Fruit fly (Drosophila melanogaster) whole organism, embryonic: Measurements from ENCODE around the gene CG7916.

Experiments used
- Atf-2 ChIP-seq: fragments of 200-800 bp; sonication (Bioruptor generic); optimal IDR thresholded peaks from 2 replicates; lab custom pipeline; 2016; ENCODE audit warnings: missing biosample characterization, missing genetic modification characterization
- BEAF-32 ChIP-seq: fragments of 200-800 bp; sonication (Bioruptor generic); optimal IDR thresholded peaks from 3 replicates; lab custom pipeline; 2017; ENCODE audit warnings: missing biosample characterization, missing genetic modification characterization, mild to moderate bottlenecking, moderate library complexity, missing genetic modification reagents
- Bgb ChIP-seq: fragments of 200-800 bp; sonication (Bioruptor generic); IDR thresholded peaks from 2 replicates; pipeline ENCODE4 v1.3.6; 2022; ENCODE audit warnings: missing biosample characterization, missing genetic modification characterization; ENCODE audit not compliant: partially characterized antibody
- CG1024 ChIP-seq: fragments of 200-800 bp; sonication (Bioruptor generic); IDR thresholded peaks from 2 replicates; pipeline ENCODE4 v1.3.6; 2022; ENCODE audit warnings: missing biosample characterization, missing genetic modification characterization
- CG10366 ChIP-seq: fragments of 200-800 bp; sonication (Bioruptor generic); IDR thresholded peaks from 2 replicates; pipeline ENCODE4 v1.3.6; 2022; ENCODE audit warnings: missing biosample characterization, missing genetic modification characterization
- CG11696 ChIP-seq: fragments of 200-800 bp; sonication (Bioruptor generic); IDR thresholded peaks from 2 replicates; pipeline ENCODE4 v1.3.6; 2022; ENCODE audit warnings: missing biosample characterization, missing genetic modification characterization
- CG13894 ChIP-seq: fragments of 200-800 bp; sonication (Bioruptor generic); optimal IDR thresholded peaks from 3 replicates; lab custom pipeline; 2018; ENCODE audit warnings: missing biosample characterization, mild to moderate bottlenecking, missing genetic modification characterization, moderate library complexity
- CG16863 ChIP-seq: fragments of 200-800 bp; sonication (Bioruptor generic); optimal IDR thresholded peaks from 3 replicates; lab custom pipeline; 2016; ENCODE audit warnings: missing biosample characterization, missing genetic modification characterization
- CG17361 ChIP-seq: fragments of 200-800 bp; sonication (Bioruptor generic); IDR thresholded peaks from 3 replicates; pipeline ENCODE4 v1.3.6; 2022; ENCODE audit warnings: missing biosample characterization, missing genetic modification characterization
- CG17829 ChIP-seq: fragments of 200-800 bp; optimal IDR thresholded peaks from 2 replicates; lab custom pipeline; 2019; ENCODE audit warnings: missing biosample characterization, mild to moderate bottlenecking, missing genetic modification characterization, moderate library complexity
- CG2199 ChIP-seq: fragments of 200-800 bp; sonication (Bioruptor generic); IDR thresholded peaks from 3 replicates; pipeline ENCODE4 v1.3.6; 2022; ENCODE audit warnings: missing biosample characterization, missing genetic modification characterization
- CG2712 ChIP-seq: fragments of 200-800 bp; optimal IDR thresholded peaks from 3 replicates; lab custom pipeline; 2019; ENCODE audit warnings: missing biosample characterization, mild to moderate bottlenecking, missing genetic modification characterization, moderate library complexity
- CG3847 ChIP-seq: fragments of 200-800 bp; sonication (Bioruptor generic); IDR thresholded peaks from 2 replicates; pipeline ENCODE4 v1.3.6; 2022; ENCODE audit warnings: missing biosample characterization, missing genetic modification characterization
- CG42726 ChIP-seq: fragments of 200-800 bp; sonication (Bioruptor generic); IDR thresholded peaks from 2 replicates; pipeline ENCODE4 v1.3.6; 2022; ENCODE audit warnings: missing biosample characterization, missing genetic modification characterization; ENCODE audit not compliant: partially characterized antibody
- CG4730 ChIP-seq: fragments of 200-800 bp; sonication (Bioruptor generic); IDR thresholded peaks from 2 replicates; pipeline ENCODE4 v1.3.6; 2022; ENCODE audit warnings: missing biosample characterization, missing genetic modification characterization
- CG7271 ChIP-seq: fragments of 200-800 bp; sonication (Bioruptor generic); optimal IDR thresholded peaks from 2 replicates; lab custom pipeline; 2018; ENCODE audit warnings: missing biosample characterization, mild to moderate bottlenecking, missing genetic modification characterization, moderate library complexity
- CG7372 ChIP-seq: fragments of 200-800 bp; sonication (Bioruptor generic); IDR thresholded peaks from 2 replicates; pipeline ENCODE4 v1.3.6; 2022; ENCODE audit warnings: missing biosample characterization, missing genetic modification characterization
- CG7786 ChIP-seq: fragments of 200-800 bp; sonication (Bioruptor generic); optimal IDR thresholded peaks from 2 replicates; lab custom pipeline; 2016; ENCODE audit warnings: missing biosample characterization, missing genetic modification characterization
- CG8359 ChIP-seq: fragments of 200-800 bp; sonication (Bioruptor generic); optimal IDR thresholded peaks from 2 replicates; lab custom pipeline; 2017; ENCODE audit warnings: missing biosample characterization, mild to moderate bottlenecking, missing genetic modification characterization, borderline replicate concordance
- CG9727 ChIP-seq: fragments of 200-800 bp; sonication (Bioruptor generic); optimal IDR thresholded peaks from 3 replicates; lab custom pipeline; 2017; ENCODE audit warnings: missing biosample characterization, mild to moderate bottlenecking, missing genetic modification characterization
- Chrac-16 ChIP-seq: fragments of 200-800 bp; sonication (Bioruptor generic); optimal IDR thresholded peaks from 3 replicates; lab custom pipeline; 2016; ENCODE audit warnings: missing biosample characterization, missing genetic modification characterization
- Fer3 ChIP-seq: fragments of 200-800 bp; sonication (Bioruptor generic); optimal IDR thresholded peaks from 2 replicates; lab custom pipeline; 2018; ENCODE audit warnings: missing biosample characterization, mild to moderate bottlenecking, missing genetic modification characterization, moderate library complexity
- HHEX ChIP-seq: fragments of 200-800 bp; sonication (Bioruptor generic); optimal IDR thresholded peaks from 3 replicates; lab custom pipeline; 2017; ENCODE audit warnings: missing biosample characterization, mild to moderate bottlenecking, missing genetic modification characterization, missing genetic modification reagents
- HLH3B ChIP-seq: fragments of 200-800 bp; sonication (Bioruptor generic); IDR thresholded peaks from 2 replicates; pipeline ENCODE4 v1.3.6; 2022; ENCODE audit warnings: missing biosample characterization, missing genetic modification characterization
- Hsf ChIP-seq: fragments of 200-800 bp; sonication (Bioruptor generic); optimal IDR thresholded peaks from 3 replicates; lab custom pipeline; 2016; ENCODE audit warnings: missing biosample characterization, missing genetic modification characterization
- Lim3 ChIP-seq: fragments of 200-800 bp; sonication (Bioruptor generic); IDR thresholded peaks from 2 replicates; pipeline ENCODE4 v1.3.6; 2022; ENCODE audit warnings: missing biosample characterization, missing genetic modification characterization
- Opbp ChIP-seq: fragments of 200-800 bp; sonication (Bioruptor generic); IDR thresholded peaks from 3 replicates; pipeline ENCODE4 v1.3.6; 2022; ENCODE audit warnings: missing biosample characterization, missing genetic modification characterization; ENCODE audit not compliant: partially characterized antibody
- Xbp1 ChIP-seq: fragments of 200-800 bp; sonication (Bioruptor generic); optimal IDR thresholded peaks from 3 replicates; lab custom pipeline; 2016; ENCODE audit warnings: missing biosample characterization, mild to moderate bottlenecking, missing genetic modification characterization
- abd-A ChIP-seq: fragments of 200-800 bp; sonication (Bioruptor generic); optimal IDR thresholded peaks from 3 replicates; lab custom pipeline; 2019; ENCODE audit warnings: missing biosample characterization, mild to moderate bottlenecking, missing genetic modification characterization, moderate library complexity
- ac ChIP-seq: fragments of 200-800 bp; sonication (Bioruptor generic); optimal IDR thresholded peaks from 3 replicates; lab custom pipeline; 2017; ENCODE audit warnings: missing biosample characterization, mild to moderate bottlenecking, missing genetic modification characterization
- amos ChIP-seq: fragments of 200-800 bp; sonication (Bioruptor generic); IDR thresholded peaks from 2 replicates; pipeline ENCODE4 v1.3.6; 2022; ENCODE audit warnings: missing biosample characterization, missing genetic modification characterization; ENCODE audit not compliant: partially characterized antibody
- bsh ChIP-seq, 2 experiments: fragments of 200-800 bp; sonication (Bioruptor generic); optimal IDR thresholded peaks; 2 replicates each; lab custom pipeline; 2017 to 2018; ENCODE audit warnings: mild to moderate bottlenecking in 2 of 2, missing biosample characterization in 2 of 2, missing genetic modification characterization in 2 of 2, moderate library complexity in 1 of 2
- cg ChIP-seq: fragments of 200-800 bp; sonication (Bioruptor generic); optimal IDR thresholded peaks from 3 replicates; lab custom pipeline; 2019; ENCODE audit warnings: missing biosample characterization, mild to moderate bottlenecking, missing genetic modification characterization, moderate library complexity
- chif ChIP-seq, 2 experiments: fragments of 200-800 bp; sonication (Bioruptor generic); optimal IDR thresholded peaks; 3 replicates each; lab custom pipeline; 2016; ENCODE audit warnings: missing biosample characterization in 2 of 2, missing genetic modification characterization in 2 of 2
- ems ChIP-seq: fragments of 200-800 bp; sonication (Bioruptor generic); optimal IDR thresholded peaks from 3 replicates; lab custom pipeline; 2016; ENCODE audit warnings: missing biosample characterization, missing genetic modification characterization
- fd96Cb ChIP-seq: fragments of 200-800 bp; sonication (Bioruptor generic); optimal IDR thresholded peaks from 2 replicates; lab custom pipeline; 2018; ENCODE audit warnings: missing biosample characterization, mild to moderate bottlenecking, missing genetic modification characterization, moderate library complexity
- hbn ChIP-seq: fragments of 200-800 bp; sonication (Bioruptor generic); IDR thresholded peaks from 2 replicates; pipeline ENCODE4 v1.3.6; 2022; ENCODE audit warnings: missing biosample characterization, missing genetic modification characterization; ENCODE audit not compliant: partially characterized antibody
- knrl ChIP-seq: fragments of 200-800 bp; sonication (Bioruptor generic); IDR thresholded peaks from 3 replicates; pipeline ENCODE4 v1.3.6; 2022; ENCODE audit warnings: missing biosample characterization, missing genetic modification characterization; ENCODE audit not compliant: partially characterized antibody
- maf-S ChIP-seq: fragments of 200-800 bp; sonication (Bioruptor generic); optimal IDR thresholded peaks from 2 replicates; lab custom pipeline; 2016; ENCODE audit warnings: missing biosample characterization, missing genetic modification characterization
- nerfin-1 ChIP-seq: fragments of 200-800 bp; sonication (Bioruptor generic); optimal IDR thresholded peaks from 3 replicates; lab custom pipeline; 2019; ENCODE audit warnings: missing biosample characterization, mild to moderate bottlenecking, missing genetic modification characterization, moderate library complexity
- nmo ChIP-seq: fragments of 200-800 bp; sonication (Bioruptor generic); optimal IDR thresholded peaks from 2 replicates; lab custom pipeline; 2018; ENCODE audit warnings: missing biosample characterization, mild to moderate bottlenecking, missing genetic modification characterization, moderate library complexity
- pan ChIP-seq, 4 experiments: fragments of >200 bp in 3 of 4; fragments of 200-800 bp in 1 of 4; sonication (Bioruptor generic) in 1 of 4; optimal IDR thresholded peaks in 3 of 4; IDR thresholded peaks in 1 of 4; 2 replicates each; pipeline versions ENCODE4 v1.3.6 to Lab custom; 2017 to 2022; ENCODE audit warnings: missing biosample characterization in 2 of 4, missing genetic modification characterization in 2 of 4, mixed read lengths in 1 of 4
- pnt ChIP-seq: fragments of 200-800 bp; sonication (Bioruptor generic); optimal IDR thresholded peaks from 3 replicates; lab custom pipeline; 2016; ENCODE audit warnings: missing biosample characterization, missing genetic modification characterization
- sens ChIP-seq: fragments of 200-800 bp; sonication (Bioruptor generic); peaks from one replicate; lab custom pipeline; 2016; ENCODE audit warnings: missing biosample characterization, missing genetic modification characterization
- sisA ChIP-seq: fragments of 200-800 bp; sonication (Bioruptor generic); IDR thresholded peaks from 2 replicates; pipeline ENCODE4 v1.3.6; 2022; ENCODE audit warnings: missing biosample characterization, missing genetic modification characterization
- sqz ChIP-seq: fragments of 200-800 bp; sonication (Bioruptor generic); optimal IDR thresholded peaks from 3 replicates; lab custom pipeline; 2018; ENCODE audit warnings: missing biosample characterization, mild to moderate bottlenecking, missing genetic modification characterization
- stwl ChIP-seq: fragments of 200-800 bp; sonication (Bioruptor generic); optimal IDR thresholded peaks from 3 replicates; lab custom pipeline; 2018; ENCODE audit warnings: missing biosample characterization, mild to moderate bottlenecking, missing genetic modification characterization, moderate library complexity
- wek ChIP-seq: fragments of 200-800 bp; sonication (Bioruptor generic); optimal IDR thresholded peaks from 3 replicates; lab custom pipeline; 2018; ENCODE audit warnings: missing biosample characterization, mild to moderate bottlenecking, missing genetic modification characterization, moderate library complexity
- wor ChIP-seq: fragments of 200-800 bp; sonication (Bioruptor generic); IDR thresholded peaks from 2 replicates; pipeline ENCODE4 v1.3.6; 2022; ENCODE audit warnings: missing biosample characterization, missing genetic modification characterization
- zen2 ChIP-seq: fragments of 200-800 bp; sonication (Bioruptor generic); IDR thresholded peaks from 3 replicates; pipeline ENCODE4 v1.3.6; 2022; ENCODE audit warnings: missing biosample characterization, missing genetic modification characterization; ENCODE audit not compliant: partially characterized antibody

The CG7916 gene

dm6 chr2L:13842078-13842477 lies 4.5 kb upstream of the CG7916 start (continued):
- TF ChIP-seq Chrac-16 (GFP tag; lab: Kevin White, UChicago) (no peak), nmo (GFP tag; lab: Kevin White, UChicago) (no peak), sqz (GFP tag; lab: Kevin White, UChicago) (no peak), wor (GFP tag; lab: Robert Waterston, UW) (no peak), CG7372 (GFP tag; lab: Robert Waterston, UW) (no peak), knrl (GFP tag; lab: Robert Waterston, UW) (peak; percentile 59; the same call in 2 of the 3 replicates), maf-S (GFP tag; lab: Kevin White, UChicago) (no peak), CG17361 (GFP tag; lab: Robert Waterston, UW) (no peak), stwl (peak; percentile 71), sens (GFP tag; lab: Kevin White, UChicago) (no peak), abd-A (tag; lab: Kevin White, UChicago) (no peak), bsh (GFP tag; optimal IDR thresholded peaks at IDR 0.05; lab: Kevin White, UChicago) (no peak), amos (GFP tag; lab: Robert Waterston, UW) (peak; percentile 52; the same call in 1 of the 2 replicates), Xbp1 (GFP tag; lab: Kevin White, UChicago) (no peak), CG11696 (GFP tag; lab: Robert Waterston, UW) (no peak), HLH3B (GFP tag; lab: Robert Waterston, UW) (no peak), CG7271 (tag; lab: Kevin White, UChicago) (no peak), cg (GFP tag; lab: Kevin White, UChicago) (no peak), HHEX (GFP tag; lab: Kevin White, UChicago) (no peak), CG10366 (GFP tag; lab: Robert Waterston, UW) (no peak), CG3847 (no peak), CG13894 (no peak), BEAF-32 (no peak), pan (optimal IDR thresholded peaks at IDR 0.05; lab: Kevin White, UChicago) (no peak), pan (GFP tag; optimal IDR thresholded peaks at IDR 0.05 in 1 of 2, IDR thresholded peaks at IDR 0.05 in 1 of 2) (no peak), Atf-2 (GFP tag; lab: Kevin White, UChicago) (no peak), pnt (no peak), zen2 (GFP tag; lab: Robert Waterston, UW) (no peak), Hsf (GFP tag; lab: Kevin White, UChicago) (no peak), CG16863 (GFP tag; lab: Kevin White, UChicago) (no peak), Bgb (GFP tag; lab: Robert Waterston, UW) (0 out of 2 replicates have a peak, but pooled peaks have one; percentile 17), ems (no peak), CG8359 (GFP tag; lab: Kevin White, UChicago) (no peak), chif (GFP tag; optimal IDR thresholded peaks at IDR 0.05; lab: Kevin White, UChicago) (no peak), CG2199 (peak; percentile 72; the same call in 2 of the 3 replicates), CG42726 (GFP tag; lab: Robert Waterston, UW) (no peak), nerfin-1 (tag; lab: Kevin White, UChicago) (peak; percentile 37), CG9727 (no peak), wek (no peak), sisA (GFP tag; lab: Robert Waterston, UW) (no peak), Fer3 (tag; lab: Kevin White, UChicago) (no peak), Opbp (peak; percentile 53; the same call in 1 of the 3 replicates), CG7786 (GFP tag; lab: Kevin White, UChicago) (no peak), CG2712 (tag; lab: Kevin White, UChicago) (peak; percentile 20), CG1024 (no peak), Lim3 (GFP tag; lab: Robert Waterston, UW) (no peak), ac (no peak), CG17829 (tag; lab: Kevin White, UChicago) (peak; percentile 26), fd96Cb (tag; lab: Kevin White, UChicago) (no peak), hbn (GFP tag; lab: Robert Waterston, UW) (no peak), CG4730 (GFP tag; lab: Robert Waterston, UW) (no peak)
